Worm (Caenorhabditis elegans) whole organism, dauer: ENCODE measurements around the gene ttr-15.

ENCODE experiments used
- unc-62 ChIP-seq: sonication (generic microtip); optimal IDR thresholded peaks from 2 replicates; lab custom pipeline; 2017; ENCODE audit warnings: missing biosample characterization, missing genetic modification reagents, missing genetic modification characterization

ttr-15 gene

ce11 chrIII:10353423-10353822 lies 15.8 kb downstream of the ttr-15 start:
- TF ChIP-seq unc-62 (GFP tag; lab: Kevin White, UChicago): no peak

ce11 chrIII:10354591-10354990 lies 16.9 kb downstream of the ttr-15 start:
- no peak for TF ChIP-seq unc-62 (GFP tag; lab: Kevin White, UChicago)

DNA sequence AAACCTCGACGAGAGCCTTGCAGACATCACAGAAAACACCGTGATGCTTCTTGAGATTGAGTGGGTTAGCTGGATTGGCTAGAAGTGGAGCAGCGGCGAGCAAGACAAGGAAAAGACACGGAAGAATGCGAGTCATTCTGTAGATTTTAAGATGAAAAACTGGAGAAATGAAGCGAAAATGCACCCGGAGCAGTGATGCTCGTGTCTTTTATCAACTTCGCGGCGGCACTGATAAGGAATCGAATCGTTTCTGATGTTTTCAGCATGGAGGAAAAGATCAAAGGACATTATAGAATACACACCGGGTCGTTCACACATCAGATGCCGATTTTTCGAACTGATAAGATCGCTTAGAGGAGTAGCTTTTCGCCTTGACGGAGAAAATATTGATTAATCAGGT lies 17.7 kb downstream of the ttr-15 start, which contains the start of gene spp-1:
TSS of gene spp-1 (minus strand) at position 287 of the 400 bp plus-strand sequence.
- no peak for TF ChIP-seq unc-62 (GFP tag; lab: Kevin White, UChicago)

ce11 chrIII:10357598-10358186 lies 20.0 kb downstream of the ttr-15 start, which contains the start of gene umps-1:
TSS of gene umps-1 (minus strand) at chrIII:10357648.
- TF ChIP-seq unc-62 (GFP tag; lab: Kevin White, UChicago): no peak

ce11 chrIII:10358751-10359150 lies 21.1 kb downstream of the ttr-15 start:
- no peak for TF ChIP-seq unc-62 (GFP tag; lab: Kevin White, UChicago)

ce11 chrIII:10359916-10360315 lies 22.3 kb downstream of the ttr-15 start:
- TF ChIP-seq unc-62 (GFP tag; lab: Kevin White, UChicago): no peak

ce11 chrIII:10361456-10361855 lies 23.8 kb downstream of the ttr-15 start:
- TF ChIP-seq unc-62 (GFP tag; lab: Kevin White, UChicago): no peak

DNA sequence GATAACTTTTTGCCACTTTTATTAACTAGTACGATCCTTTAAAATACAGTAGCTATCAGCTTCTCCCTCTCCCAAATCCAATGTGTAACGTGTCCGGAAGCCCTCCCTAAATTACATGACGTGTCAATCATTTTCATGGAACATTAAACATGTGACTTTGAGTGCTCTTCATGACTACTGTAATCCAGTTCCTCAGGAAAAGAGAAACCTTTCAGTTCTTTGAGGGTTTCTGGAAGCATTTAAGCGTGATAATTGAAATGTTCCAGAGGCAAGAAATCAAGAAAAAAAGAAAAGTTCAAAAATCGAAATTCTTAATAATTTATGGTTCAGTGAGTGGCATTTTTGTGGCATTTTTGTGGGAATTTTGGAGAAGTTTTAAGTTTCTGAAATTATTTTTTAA lies 25.3 kb downstream of the ttr-15 start:
- no peak for TF ChIP-seq unc-62 (GFP tag; lab: Kevin White, UChicago)

- TF ChIP-seq unc-62 (GFP tag; lab: Kevin White, UChicago): no peak
These were observed 27.0 kb downstream of the ttr-15 start, which contains the start of gene tbc-8 for ce11 chrIII:10364656-10365055. TSS of gene tbc-8 (plus strand) at chrIII:10364956.

DNA sequence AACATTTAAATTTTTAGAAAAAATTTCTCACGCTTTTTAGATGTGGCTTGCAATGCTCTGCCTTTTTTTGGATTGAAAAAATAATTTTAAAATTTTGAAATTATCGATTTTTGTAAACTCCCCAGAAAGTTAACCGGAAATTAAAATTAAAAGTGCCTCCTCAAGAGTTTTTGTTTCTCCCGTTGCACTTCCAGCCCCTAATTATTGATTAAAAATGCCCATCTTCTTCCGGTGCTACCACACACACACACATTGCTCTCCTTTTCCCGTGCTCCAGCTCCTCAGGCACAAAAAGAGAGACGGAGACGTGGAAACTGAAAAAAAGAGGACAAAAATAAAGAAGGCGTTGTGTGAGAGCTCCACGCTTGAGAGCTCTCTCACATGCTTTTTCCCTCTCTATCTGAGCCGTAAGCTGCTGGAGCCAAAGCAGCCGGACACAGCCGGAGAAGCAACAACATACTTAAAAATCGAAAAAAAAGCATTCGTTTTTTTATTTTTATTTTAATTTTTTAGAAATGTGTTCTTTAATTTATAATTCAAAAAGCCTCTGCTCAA lies 29.8 kb downstream of the ttr-15 start:
- TF ChIP-seq unc-62 (GFP tag; lab: Kevin White, UChicago): no peak

DNA sequence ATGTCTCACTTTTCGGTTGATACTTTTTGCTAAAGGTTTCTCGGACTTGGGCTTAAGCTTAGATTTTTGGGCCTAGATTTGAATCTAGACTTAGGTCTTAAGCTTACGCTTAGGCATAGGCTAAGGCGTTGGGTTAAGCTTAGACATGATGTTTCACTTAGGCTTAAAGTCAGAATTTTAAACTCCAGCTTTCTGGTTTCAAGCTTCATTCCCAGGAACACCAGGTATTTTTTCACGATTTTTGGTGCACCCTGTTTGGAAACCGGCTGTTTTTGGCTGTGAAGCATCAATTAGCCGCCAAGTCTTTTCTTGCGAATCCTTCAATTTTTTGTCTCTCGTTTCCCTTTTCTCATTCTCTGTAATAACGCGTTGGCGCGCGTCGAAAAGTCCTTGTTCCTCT lies 36.2 kb downstream of the ttr-15 start:
- TF ChIP-seq unc-62 (GFP tag; lab: Kevin White, UChicago): no peak

ce11 chrIII:10376041-10376440 lies 38.4 kb downstream of the ttr-15 start:
- no peak for TF ChIP-seq unc-62 (GFP tag; lab: Kevin White, UChicago)

DNA sequence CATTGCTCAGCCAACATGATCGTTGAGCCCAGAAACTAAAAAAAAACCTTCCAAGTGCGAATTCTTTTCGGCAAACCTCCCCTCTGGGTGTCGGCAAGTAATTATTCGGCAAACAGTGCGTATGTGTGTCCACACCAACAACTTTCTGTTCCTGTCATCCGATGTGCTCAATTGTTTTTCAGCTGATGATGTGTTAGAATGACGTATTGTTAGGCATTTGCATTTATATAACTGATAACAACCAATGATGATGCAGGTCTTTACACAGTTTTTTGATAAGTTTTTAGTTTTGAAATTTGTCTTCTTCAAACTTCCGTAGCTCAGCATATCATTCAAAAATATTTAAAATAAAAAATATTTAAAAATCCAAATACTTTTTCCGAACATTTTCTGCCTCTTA lies 41.3 kb downstream of the ttr-15 start:
- TF ChIP-seq unc-62 (GFP tag; lab: Kevin White, UChicago): no peak

DNA sequence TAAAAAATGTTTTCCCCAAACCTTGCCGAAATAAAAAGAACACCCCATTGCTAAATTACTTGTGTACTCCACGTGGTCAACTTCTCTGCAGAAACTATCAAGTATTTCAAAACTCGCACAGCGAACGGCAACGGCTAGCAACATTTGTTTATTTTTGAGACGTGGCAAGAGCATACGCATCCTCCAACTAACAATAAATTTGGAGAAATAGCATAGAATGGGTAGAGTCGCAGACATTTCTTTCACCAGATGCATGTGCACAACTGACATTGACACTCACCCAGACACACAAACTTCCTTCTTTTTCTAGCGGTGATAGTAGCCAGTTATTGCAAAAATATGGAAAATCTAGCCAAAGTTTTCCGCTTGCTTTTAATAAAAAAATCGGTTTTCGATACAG lies 42.0 kb downstream of the ttr-15 start:
- TF ChIP-seq unc-62 (GFP tag; lab: Kevin White, UChicago): no peak

ce11 chrIII:10380640-10381039 lies 43.0 kb downstream of the ttr-15 start:
- no peak for TF ChIP-seq unc-62 (GFP tag; lab: Kevin White, UChicago)

ce11 chrIII:10381473-10381872 lies 43.8 kb downstream of the ttr-15 start, which contains the start of gene C38H2.2:
TSS of gene C38H2.2 (plus strand) at chrIII:10381773.
- TF ChIP-seq unc-62 (GFP tag; lab: Kevin White, UChicago): no peak

DNA sequence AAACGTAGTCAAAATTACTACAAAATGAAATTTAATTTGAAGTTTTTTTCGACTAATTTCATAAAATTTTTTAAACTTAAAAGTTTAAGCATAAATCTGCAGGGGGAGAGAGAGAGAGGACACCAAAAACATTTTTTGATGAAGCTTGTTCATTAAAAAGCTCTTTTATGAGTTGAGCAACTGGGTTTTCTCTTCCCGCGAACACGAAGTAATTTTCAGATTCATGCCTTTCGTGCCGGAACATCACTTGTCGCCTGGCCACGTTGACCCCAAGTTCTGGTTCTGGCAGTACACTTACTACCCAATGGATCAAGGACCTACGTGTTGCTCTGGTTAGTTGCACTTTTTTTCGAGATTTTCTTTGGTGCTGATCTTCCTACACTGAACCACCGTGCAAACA lies 46.2 kb downstream of the ttr-15 start:
- no peak for TF ChIP-seq unc-62 (GFP tag; lab: Kevin White, UChicago)
